Worm (Caenorhabditis elegans) whole organism, mixed stage, embryonic: ENCODE measurements around the gene F07A11.4.

Experiments
- cnd-1 ChIP-seq: fragments of 200-800 bp; sonication (Bioruptor generic); optimal IDR thresholded peaks from 2 replicates; lab custom pipeline; 2018; ENCODE audit warnings: mild to moderate bottlenecking, missing genetic modification characterization, missing compliant biosample characterization
- lin-13 ChIP-seq: fragments of 150-350 bp; optimal IDR thresholded peaks from 2 replicates; lab custom pipeline; 2014; ENCODE audit warnings: missing biosample characterization, missing genetic modification characterization
- lsy-2 ChIP-seq: fragments of 150-350 bp; optimal IDR thresholded peaks from 2 replicates; lab custom pipeline; 2014; ENCODE audit warnings: missing biosample characterization, missing genetic modification characterization
- mab-5 ChIP-seq: fragments of 150-350 bp; optimal IDR thresholded peaks from 2 replicates; lab custom pipeline; 2014; ENCODE audit warnings: missing biosample characterization, missing genetic modification characterization
- mep-1 ChIP-seq: fragments of 150-350 bp; optimal IDR thresholded peaks from 2 replicates; lab custom pipeline; 2017; ENCODE audit warnings: missing biosample characterization, missing genetic modification reagents, missing genetic modification characterization, inconsistent platforms
- nhr-12 ChIP-seq: fragments of 150-350 bp; optimal IDR thresholded peaks from 2 replicates; lab custom pipeline; 2014; ENCODE audit warnings: missing biosample characterization, missing genetic modification characterization
- sem-2 ChIP-seq: fragments of 200-800 bp; sonication (Bioruptor generic); optimal IDR thresholded peaks from 2 replicates; lab custom pipeline; 2018; ENCODE audit warnings: mild to moderate bottlenecking, missing genetic modification characterization, missing compliant biosample characterization
- unc-62 ChIP-seq: fragments of 150-350 bp; optimal IDR thresholded peaks from 2 replicates; lab custom pipeline; 2014; ENCODE audit warnings: missing biosample characterization, missing genetic modification reagents, missing genetic modification characterization
- ztf-11 ChIP-seq: fragments of 150-350 bp; optimal IDR thresholded peaks from 2 replicates; lab custom pipeline; 2014; ENCODE audit warnings: missing biosample characterization, missing genetic modification characterization

DNA sequence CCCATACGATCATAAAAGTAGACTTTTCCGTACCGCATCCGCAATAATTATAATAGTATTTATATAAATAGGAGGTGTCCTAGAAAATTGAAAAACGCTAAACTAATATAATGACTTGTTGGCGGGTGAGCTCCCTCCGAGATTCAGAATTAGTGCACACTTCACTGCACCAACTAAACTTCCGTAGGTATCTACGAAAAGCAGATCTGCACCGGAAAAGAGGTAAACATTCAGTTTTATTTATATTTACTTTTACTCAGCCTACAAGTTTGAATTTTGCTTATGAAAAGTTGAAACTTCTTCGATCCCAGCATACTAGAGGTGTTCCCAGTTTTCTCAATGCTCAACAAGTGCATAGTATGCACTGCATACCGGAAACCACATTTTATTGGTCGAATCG, 8.8 kb upstream of the F07A11.4 start, which contains the start of gene F07A11.1:
- TF ChIP-seq ztf-11 (no peak), cnd-1 (tag; lab: Kevin White, UChicago) (no peak), mep-1 (no peak), mab-5 (tag; lab: Kevin White, UChicago) (no peak), unc-62 (GFP tag; lab: Kevin White, UChicago) (no peak), lin-13 (tag; lab: Kevin White, UChicago) (no peak), nhr-12 (no peak), lsy-2 (tag; lab: Kevin White, UChicago) (no peak), sem-2 (GFP tag; lab: Kevin White, UChicago) (no peak)
